Fruit fly (Drosophila melanogaster) whole organism, embryonic: Measurements from ENCODE around the gene yrt.

Source experiments
- CG6765 ChIP-seq: fragments of 200-800 bp; sonication (Bioruptor generic); optimal IDR thresholded peaks from 3 replicates; lab custom pipeline; 2017; ENCODE audit warnings: missing biosample characterization, mild to moderate bottlenecking, missing genetic modification characterization
- Dad ChIP-seq: fragments of 200-800 bp; sonication (Bioruptor generic); optimal IDR thresholded peaks from 3 replicates; lab custom pipeline; 2016; ENCODE audit warnings: missing biosample characterization, missing genetic modification characterization
- Fer1 ChIP-seq: fragments of 200-800 bp; sonication (Bioruptor generic); optimal IDR thresholded peaks from 2 replicates; lab custom pipeline; 2017; ENCODE audit warnings: missing biosample characterization, mild to moderate bottlenecking, missing genetic modification characterization
- btn ChIP-seq: fragments of 200-800 bp; sonication (Bioruptor generic); optimal IDR thresholded peaks from 2 replicates; lab custom pipeline; 2016; ENCODE audit warnings: missing biosample characterization, missing genetic modification characterization
- hkb ChIP-seq, 2 experiments: fragments of 200-800 bp in 1 of 2; fragments of >200 bp in 1 of 2; sonication (Bioruptor generic) in 1 of 2; IDR thresholded peaks in 1 of 2; optimal IDR thresholded peaks in 1 of 2; 2 replicates each; pipeline versions ENCODE4 v1.3.6 to Lab custom; 2017 to 2022; ENCODE audit warnings: missing biosample characterization in 1 of 2, missing genetic modification characterization in 1 of 2

DNA sequence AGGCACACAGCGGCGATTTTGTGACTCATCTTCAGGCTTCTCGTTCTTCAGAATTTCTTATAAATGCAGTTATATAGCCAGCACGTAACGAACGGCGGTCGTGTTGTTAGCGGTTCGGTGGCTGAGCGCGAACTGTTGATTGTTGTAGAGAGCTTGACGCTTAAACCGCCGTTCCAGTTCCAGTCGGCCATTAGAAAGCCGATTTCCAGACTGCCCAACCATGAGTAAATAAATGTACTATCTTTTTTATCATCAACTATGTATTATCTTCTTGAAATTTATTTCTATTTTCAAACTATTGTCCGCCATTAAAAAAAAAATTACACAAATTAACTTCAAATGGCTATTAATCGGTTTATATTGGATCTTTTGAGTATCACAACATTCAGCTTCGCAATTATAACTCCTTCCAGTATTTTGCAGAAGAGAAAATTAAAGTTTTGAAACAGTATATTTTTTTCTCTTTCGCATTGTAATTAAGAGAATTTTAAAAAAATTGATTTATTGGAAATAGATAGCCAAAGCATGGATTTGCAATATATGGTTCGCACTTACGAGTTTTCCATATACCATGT is 33.0 kb downstream of the yrt start, which contains the start of gene GILT1:
- TF ChIP-seq hkb (optimal IDR thresholded peaks at IDR 0.05; lab: Kevin White, UChicago) (no peak), hkb (GFP tag; IDR thresholded peaks at IDR 0.05; lab: Robert Waterston, UW) (no peak), CG6765 (GFP tag; lab: Kevin White, UChicago) (no peak), Fer1 (GFP tag; lab: Kevin White, UChicago) (no peak), btn (no peak), Dad (GFP tag; lab: Kevin White, UChicago) (no peak)
